Worm (Caenorhabditis elegans) whole organism, L4/young adult: ENCODE results near the gene ZK632.9.

Source experiments
- W03F9.2 ChIP-seq: fragments of 150-350 bp; optimal IDR thresholded peaks from 2 replicates; lab custom pipeline; 2014; ENCODE audit warnings: missing biosample characterization, missing genetic modification characterization
- dao-5 ChIP-seq: sonication (generic microtip); optimal IDR thresholded peaks from 2 replicates; lab custom pipeline; 2016; ENCODE audit warnings: missing genotype, missing genetic modification characterization, moderate library complexity, missing compliant biosample characterization
- him-1 ChIP-seq: sonication (generic microtip); optimal IDR thresholded peaks from 2 replicates; lab custom pipeline; 2016; ENCODE audit warnings: missing genotype, missing genetic modification reagents, missing genetic modification characterization, missing compliant biosample characterization

The ZK632.9 gene

DNA sequence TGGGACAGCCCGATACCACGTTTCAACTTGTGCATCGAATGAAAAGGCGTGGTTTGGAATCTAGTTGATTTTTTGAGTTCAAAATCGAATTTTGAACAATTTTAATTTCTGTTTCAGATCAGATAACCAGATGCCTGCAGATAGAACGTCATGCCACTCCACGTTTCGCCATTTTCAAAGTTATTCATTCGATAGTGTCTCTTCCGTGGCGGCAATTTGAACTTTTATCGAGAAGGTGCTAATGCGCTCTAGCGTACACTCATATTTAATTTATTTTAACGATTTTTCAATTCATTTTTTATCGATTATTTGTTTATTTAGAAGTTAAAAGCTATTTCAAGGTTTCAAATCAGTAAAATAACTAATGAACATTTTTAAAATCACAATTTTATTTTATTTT, 49.3 kb downstream of the ZK632.9 start:
- TF ChIP-seq dao-5 (tag; lab: Kevin White, UChicago) (no peak), him-1 (tag; lab: Kevin White, UChicago) (no peak), W03F9.2 (tag; lab: Kevin White, UChicago) (no peak)
